Worm (Caenorhabditis elegans) whole organism, L3 larva: Measurements from ENCODE around the gene srxa-7.

Experiments
- ama-1 ChIP-seq: fragments of 150-350 bp; optimal IDR thresholded peaks from 2 replicates; lab custom pipeline; 2018
- ceh-82 ChIP-seq: fragments of 150-350 bp; optimal IDR thresholded peaks from 2 replicates; lab custom pipeline; 2014; ENCODE audit warnings: missing biosample characterization, missing genetic modification characterization
- nhr-12 ChIP-seq: fragments of 150-350 bp; optimal IDR thresholded peaks from 2 replicates; lab custom pipeline; 2014; ENCODE audit warnings: missing biosample characterization, missing genetic modification characterization
- nhr-23 ChIP-seq: fragments of 150-350 bp; optimal IDR thresholded peaks from 2 replicates; lab custom pipeline; 2014; ENCODE audit warnings: missing biosample characterization, missing genetic modification reagents, missing genetic modification characterization
- nhr-237 ChIP-seq: fragments of 150-350 bp; optimal IDR thresholded peaks from 2 replicates; lab custom pipeline; 2014; ENCODE audit warnings: missing biosample characterization, missing genetic modification characterization
- nhr-28 ChIP-seq: fragments of 150-350 bp; optimal IDR thresholded peaks from 2 replicates; lab custom pipeline; 2014; ENCODE audit warnings: missing biosample characterization, missing genetic modification characterization
- nhr-76 ChIP-seq: fragments of 150-350 bp; sonication (generic microtip); optimal IDR thresholded peaks from 5 replicates; lab custom pipeline; 2014; ENCODE audit warnings: missing biosample characterization, missing genetic modification characterization
- zag-1 ChIP-seq: fragments of 150-350 bp; optimal IDR thresholded peaks from 2 replicates; lab custom pipeline; 2014; ENCODE audit warnings: missing biosample characterization, missing genetic modification characterization

DNA sequence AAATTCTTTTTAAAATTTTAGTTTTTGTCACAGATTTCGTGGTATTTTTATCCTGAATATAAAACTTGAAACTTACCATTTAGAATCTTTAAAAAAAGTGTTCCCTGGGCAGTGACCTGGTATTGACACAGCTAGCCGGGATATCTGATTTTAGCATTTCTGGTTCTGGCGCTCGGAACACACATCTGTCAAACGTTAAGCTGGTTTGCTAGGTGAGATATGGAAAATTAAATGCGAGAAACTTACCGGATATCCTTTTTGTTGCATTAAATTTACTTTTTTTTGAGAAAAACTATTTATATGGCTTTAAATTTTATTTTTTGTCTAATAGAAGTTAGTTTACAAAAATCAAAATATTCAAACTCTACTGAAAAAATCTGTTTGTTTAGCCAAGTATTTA lies 21.6 kb upstream of the srxa-7 start, which contains the start of gene F28G4.4:
- TF ChIP-seq nhr-23 (tag; lab: Kevin White, UChicago) (no peak), nhr-28 (tag; lab: Kevin White, UChicago) (no peak), nhr-12 (tag; lab: Kevin White, UChicago) (no peak), ama-1 (lab: Kevin White, UChicago) (no peak), nhr-76 (tag; lab: Kevin White, UChicago) (no peak), zag-1 (no peak), nhr-237 (tag; lab: Kevin White, UChicago) (no peak), ceh-82 (tag; lab: Kevin White, UChicago) (no peak)
